Fruit fly (Drosophila melanogaster) whole organism, embryonic: Measurements from ENCODE around the gene brun.

Experiments
- Abd-B ChIP-seq: fragments of 200-800 bp; sonication (Bioruptor generic); optimal IDR thresholded peaks from 2 replicates; lab custom pipeline; 2018; ENCODE audit warnings: missing biosample characterization, mild to moderate bottlenecking, missing genetic modification characterization, moderate library complexity
- Bteb2 ChIP-seq: fragments of 200-800 bp; sonication (Bioruptor generic); optimal IDR thresholded peaks from 2 replicates; lab custom pipeline; 2016; ENCODE audit warnings: missing biosample characterization, missing genetic modification characterization
- CG10431 ChIP-seq: fragments of 200-800 bp; sonication (Bioruptor generic); optimal IDR thresholded peaks from 3 replicates; lab custom pipeline; 2018; ENCODE audit warnings: missing biosample characterization, mild to moderate bottlenecking, missing genetic modification characterization
- CG10654 ChIP-seq: fragments of 200-800 bp; sonication (Bioruptor generic); optimal IDR thresholded peaks from 2 replicates; lab custom pipeline; 2016; ENCODE audit warnings: missing biosample characterization, missing genetic modification characterization
- CG11456 ChIP-seq: fragments of 200-800 bp; sonication (Bioruptor generic); IDR thresholded peaks from 3 replicates; pipeline ENCODE4 v1.3.6; 2022; ENCODE audit warnings: missing biosample characterization, missing genetic modification characterization
- CG11696 ChIP-seq: fragments of 200-800 bp; sonication (Bioruptor generic); IDR thresholded peaks from 2 replicates; pipeline ENCODE4 v1.3.6; 2022; ENCODE audit warnings: missing biosample characterization, missing genetic modification characterization
- CG12236 ChIP-seq: fragments of 200-800 bp; sonication (Bioruptor generic); optimal IDR thresholded peaks from 2 replicates; lab custom pipeline; 2016; ENCODE audit warnings: missing biosample characterization, missing genetic modification characterization
- CG12744 ChIP-seq: fragments of 200-800 bp; sonication (Bioruptor generic); optimal IDR thresholded peaks from 2 replicates; lab custom pipeline; 2016; ENCODE audit warnings: missing biosample characterization, missing genetic modification characterization
- CG13123 ChIP-seq: fragments of 200-800 bp; sonication (Bioruptor generic); optimal IDR thresholded peaks from 2 replicates; lab custom pipeline; 2016; ENCODE audit warnings: missing biosample characterization, missing genetic modification characterization
- CG14014 ChIP-seq: fragments of 200-800 bp; sonication (Bioruptor generic); IDR thresholded peaks from 2 replicates; pipeline ENCODE4 v1.3.6; 2022; ENCODE audit warnings: missing biosample characterization, missing genetic modification characterization
- CG14441 ChIP-seq: fragments of 200-800 bp; sonication (Bioruptor generic); IDR thresholded peaks from 2 replicates; pipeline ENCODE4 v1.3.6; 2022; ENCODE audit warnings: missing biosample characterization, missing genetic modification characterization
- CG15696 ChIP-seq: fragments of 200-800 bp; sonication (Bioruptor generic); optimal IDR thresholded peaks from 2 replicates; lab custom pipeline; 2019; ENCODE audit warnings: missing biosample characterization, mild to moderate bottlenecking, missing genetic modification characterization, moderate library complexity
- CG1603 ChIP-seq: fragments of 200-800 bp; sonication (Bioruptor generic); optimal IDR thresholded peaks from 2 replicates; lab custom pipeline; 2019; ENCODE audit warnings: missing biosample characterization, mild to moderate bottlenecking, missing genetic modification characterization, moderate library complexity
- CG1647 ChIP-seq: fragments of 200-800 bp; sonication (Bioruptor generic); optimal IDR thresholded peaks from 3 replicates; lab custom pipeline; 2016; ENCODE audit warnings: missing biosample characterization, missing genetic modification characterization
- CG17328 ChIP-seq: fragments of 200-800 bp; sonication (Bioruptor generic); IDR thresholded peaks from 2 replicates; pipeline ENCODE4 v1.3.6; 2022; ENCODE audit warnings: missing biosample characterization, missing genetic modification characterization
- CG17829 ChIP-seq: fragments of 200-800 bp; optimal IDR thresholded peaks from 2 replicates; lab custom pipeline; 2019; ENCODE audit warnings: missing biosample characterization, mild to moderate bottlenecking, missing genetic modification characterization, moderate library complexity
- CG17912 ChIP-seq: fragments of 200-800 bp; sonication (Bioruptor generic); optimal IDR thresholded peaks from 2 replicates; lab custom pipeline; 2018; ENCODE audit warnings: missing biosample characterization, mild to moderate bottlenecking, missing genetic modification characterization
- CG18764 ChIP-seq: fragments of 200-800 bp; sonication (Bioruptor generic); optimal IDR thresholded peaks from 3 replicates; lab custom pipeline; 2016; ENCODE audit warnings: missing biosample characterization, missing genetic modification characterization
- CG2116 ChIP-seq: fragments of 200-800 bp; sonication (Bioruptor generic); optimal IDR thresholded peaks from 3 replicates; lab custom pipeline; 2018; ENCODE audit warnings: missing biosample characterization, mild to moderate bottlenecking, missing genetic modification characterization
- CG2712 ChIP-seq: fragments of 200-800 bp; optimal IDR thresholded peaks from 3 replicates; lab custom pipeline; 2019; ENCODE audit warnings: missing biosample characterization, mild to moderate bottlenecking, missing genetic modification characterization, moderate library complexity
- CG32532 ChIP-seq: fragments of 200-800 bp; sonication (Bioruptor generic); IDR thresholded peaks from 2 replicates; pipeline ENCODE4 v1.3.6; 2022; ENCODE audit warnings: missing biosample characterization, missing genetic modification characterization
- CG3281 ChIP-seq: fragments of 200-800 bp; sonication (Bioruptor generic); optimal IDR thresholded peaks from 3 replicates; lab custom pipeline; 2017; ENCODE audit warnings: missing biosample characterization, mild to moderate bottlenecking, missing genetic modification characterization
- CG34422 ChIP-seq: fragments of 200-800 bp; sonication (Bioruptor generic); IDR thresholded peaks from 3 replicates; pipeline ENCODE4 v1.3.6; 2022; ENCODE audit warnings: missing biosample characterization, missing genetic modification characterization
- CG4820 ChIP-seq: fragments of 200-800 bp; sonication (Bioruptor generic); optimal IDR thresholded peaks from 3 replicates; lab custom pipeline; 2016; ENCODE audit warnings: missing biosample characterization, missing genetic modification characterization
- CG9817 ChIP-seq: fragments of 200-800 bp; sonication (Bioruptor generic); optimal IDR thresholded peaks from 2 replicates; lab custom pipeline; 2018; ENCODE audit warnings: missing biosample characterization, mild to moderate bottlenecking, missing genetic modification characterization, moderate library complexity
- CTCF ChIP-seq: fragments of 200-800 bp; sonication (Bioruptor generic); optimal IDR thresholded peaks from 2 replicates; lab custom pipeline; 2017; ENCODE audit warnings: missing biosample characterization, mild to moderate bottlenecking, missing genetic modification characterization, moderate library complexity
- Camta ChIP-seq: fragments of 200-800 bp; sonication (Bioruptor generic); optimal IDR thresholded peaks from 2 replicates; lab custom pipeline; 2016; ENCODE audit warnings: missing biosample characterization, missing genetic modification characterization
- CoRest ChIP-seq: fragments of 200-800 bp; sonication (Bioruptor generic); optimal IDR thresholded peaks from 3 replicates; lab custom pipeline; 2018; ENCODE audit warnings: missing biosample characterization, mild to moderate bottlenecking, missing genetic modification characterization, moderate library complexity
- CrebB ChIP-seq: fragments of 200-800 bp; sonication (Bioruptor generic); optimal IDR thresholded peaks from 3 replicates; lab custom pipeline; 2018; ENCODE audit warnings: missing biosample characterization, mild to moderate bottlenecking, missing genetic modification characterization
- GATAe ChIP-seq: fragments of 200-800 bp; sonication (Bioruptor generic); conservative IDR thresholded peaks from 2 replicates; pipeline ENCODE4 v1.3.6; 2022; ENCODE audit warnings: missing biosample characterization, missing genetic modification characterization
- MBD-R2 ChIP-seq: fragments of 200-800 bp; sonication (Bioruptor generic); IDR thresholded peaks from 2 replicates; pipeline ENCODE4 v1.3.6; 2022; ENCODE audit warnings: missing biosample characterization, missing genetic modification characterization
- Mes4 ChIP-seq: fragments of 200-800 bp; sonication (Bioruptor generic); optimal IDR thresholded peaks from 2 replicates; lab custom pipeline; 2016; ENCODE audit warnings: missing biosample characterization, missing genetic modification characterization
- Side ChIP-seq: fragments of 200-800 bp; sonication (Bioruptor generic); optimal IDR thresholded peaks from 2 replicates; lab custom pipeline; 2016; ENCODE audit warnings: missing biosample characterization, missing genetic modification characterization
- Six4 ChIP-seq: fragments of 200-800 bp; sonication (Bioruptor generic); optimal IDR thresholded peaks from 2 replicates; lab custom pipeline; 2016; ENCODE audit warnings: missing biosample characterization, missing genetic modification characterization
- ac ChIP-seq: fragments of 200-800 bp; sonication (Bioruptor generic); optimal IDR thresholded peaks from 3 replicates; lab custom pipeline; 2017; ENCODE audit warnings: missing biosample characterization, mild to moderate bottlenecking, missing genetic modification characterization
- cas ChIP-seq: fragments of 200-800 bp; sonication (Bioruptor generic); IDR thresholded peaks from 2 replicates; pipeline ENCODE4 v1.3.6; 2022; ENCODE audit warnings: missing biosample characterization, missing genetic modification characterization
- cwo ChIP-seq: fragments of 200-800 bp; sonication (Bioruptor generic); optimal IDR thresholded peaks from 3 replicates; lab custom pipeline; 2017; ENCODE audit warnings: missing biosample characterization, missing genetic modification characterization, mild to moderate bottlenecking, moderate library complexity, missing genetic modification reagents
- dan ChIP-seq: fragments of 200-800 bp; sonication (Bioruptor generic); IDR thresholded peaks from 2 replicates; pipeline ENCODE4 v1.3.6; 2022; ENCODE audit warnings: missing biosample characterization, missing genetic modification characterization
- emc ChIP-seq: fragments of 200-800 bp; sonication (Bioruptor generic); optimal IDR thresholded peaks from 2 replicates; lab custom pipeline; 2016; ENCODE audit warnings: missing biosample characterization, missing genetic modification characterization
- en ChIP-seq: fragments of 200-800 bp; sonication (Bioruptor generic); optimal IDR thresholded peaks from 2 replicates; lab custom pipeline; 2016; ENCODE audit warnings: missing biosample characterization, missing genetic modification characterization
- eve ChIP-seq, 2 experiments: fragments of >200 bp; optimal IDR thresholded peaks; 2 replicates each; lab custom pipeline; 2017; ENCODE audit warnings: missing biosample characterization in 2 of 2, missing genetic modification characterization in 2 of 2
- gt ChIP-seq: fragments of 200-800 bp; sonication (Bioruptor generic); IDR thresholded peaks from 2 replicates; pipeline ENCODE4 v1.3.6; 2022; ENCODE audit warnings: missing biosample characterization, missing genetic modification characterization
- her ChIP-seq: fragments of 200-800 bp; sonication (Bioruptor generic); optimal IDR thresholded peaks from 2 replicates; lab custom pipeline; 2016; ENCODE audit warnings: missing biosample characterization, missing genetic modification characterization
- jumu ChIP-seq: fragments of 200-800 bp; sonication (Bioruptor generic); optimal IDR thresholded peaks from 3 replicates; lab custom pipeline; 2016; ENCODE audit warnings: missing biosample characterization, missing genetic modification characterization
- klu ChIP-seq: fragments of 200-800 bp; sonication (Bioruptor generic); IDR thresholded peaks from 2 replicates; pipeline ENCODE4 v1.3.6; 2022; ENCODE audit warnings: missing biosample characterization, missing genetic modification characterization
- mam ChIP-seq: fragments of 200-800 bp; sonication (Bioruptor generic); optimal IDR thresholded peaks from 3 replicates; lab custom pipeline; 2016; ENCODE audit warnings: missing biosample characterization, missing genetic modification characterization
- onecut ChIP-seq: fragments of 200-800 bp; sonication (Bioruptor generic); IDR thresholded peaks from 2 replicates; pipeline ENCODE4 v1.3.6; 2022; ENCODE audit warnings: missing biosample characterization, missing genetic modification characterization
- psq ChIP-seq: fragments of 200-800 bp; sonication (Bioruptor generic); optimal IDR thresholded peaks from 2 replicates; lab custom pipeline; 2017; ENCODE audit warnings: missing biosample characterization, missing genetic modification characterization
- pum ChIP-seq: fragments of 200-800 bp; sonication (Bioruptor generic); optimal IDR thresholded peaks from 2 replicates; lab custom pipeline; 2016; ENCODE audit warnings: missing biosample characterization, missing genetic modification characterization
- row ChIP-seq: fragments of 200-800 bp; sonication (Bioruptor generic); IDR thresholded peaks from 3 replicates; pipeline ENCODE4 v1.3.6; 2022; ENCODE audit warnings: missing biosample characterization, missing genetic modification characterization
- sisA ChIP-seq: fragments of 200-800 bp; sonication (Bioruptor generic); IDR thresholded peaks from 2 replicates; pipeline ENCODE4 v1.3.6; 2022; ENCODE audit warnings: missing biosample characterization, missing genetic modification characterization
- tll ChIP-seq, 2 experiments: fragments of 200-800 bp in 1 of 2; fragments of >200 bp in 1 of 2; sonication (Bioruptor generic) in 1 of 2; optimal IDR thresholded peaks; 2 replicates each; lab custom pipeline; 2017 to 2019; ENCODE audit warnings: missing biosample characterization in 2 of 2, missing genetic modification characterization in 2 of 2, mild to moderate bottlenecking in 1 of 2, moderate library complexity in 1 of 2
- wek ChIP-seq: fragments of 200-800 bp; sonication (Bioruptor generic); optimal IDR thresholded peaks from 3 replicates; lab custom pipeline; 2018; ENCODE audit warnings: missing biosample characterization, mild to moderate bottlenecking, missing genetic modification characterization, moderate library complexity

The brun gene

DNA sequence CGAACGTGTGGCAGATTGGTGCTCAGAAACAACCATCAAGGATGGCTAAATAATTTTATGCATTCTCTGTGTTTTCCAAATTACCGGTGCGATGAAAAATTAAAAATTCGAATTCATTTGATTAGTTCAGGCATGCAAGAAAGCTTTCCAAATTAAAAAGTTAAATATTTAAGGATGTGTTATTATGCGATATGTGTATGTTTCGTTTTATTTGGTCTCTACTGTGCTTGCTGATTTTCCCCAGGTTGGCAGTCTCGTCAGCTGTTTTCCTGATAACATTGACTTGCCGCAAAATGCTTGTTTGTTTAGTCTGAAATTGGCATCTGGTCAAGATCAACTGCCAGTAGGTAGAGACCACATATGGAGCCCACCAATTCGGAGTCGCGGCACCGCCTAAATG, 6.1 kb downstream of the brun start, which contains the start of gene CG2611 (continued):
- TF ChIP-seq cas (GFP tag; lab: Robert Waterston, UW) = no peak
- TF ChIP-seq CG4820 (GFP tag; lab: Kevin White, UChicago) = peak; percentile 37
- TF ChIP-seq Abd-B (GFP tag; lab: Kevin White, UChicago) = no peak
- TF ChIP-seq CG12744 (GFP tag; lab: Kevin White, UChicago) = peak; percentile 22
- peak; percentile 28 for TF ChIP-seq Six4 (GFP tag; lab: Kevin White, UChicago)
- TF ChIP-seq cwo = peak; percentile 16
- TF ChIP-seq CG17328 (GFP tag; lab: Robert Waterston, UW) = peak; percentile 52
- peak; percentile 66 for TF ChIP-seq GATAe
- peak; percentile 53; the same call in 1 of the 3 replicates for TF ChIP-seq CG11456 (GFP tag; lab: Robert Waterston, UW)
- peak; percentile 31 for TF ChIP-seq Camta (GFP tag; lab: Kevin White, UChicago)
- TF ChIP-seq MBD-R2 (GFP tag; lab: Robert Waterston, UW) = peak; percentile 97
- TF ChIP-seq dan (GFP tag; lab: Robert Waterston, UW) = no peak
- peak; percentile 23 for TF ChIP-seq en (GFP tag; lab: Kevin White, UChicago)
- TF ChIP-seq CG15696 = peak; percentile 37
- TF ChIP-seq CG12236 = peak; percentile 24
- peak; percentile 52 for TF ChIP-seq Mes4 (GFP tag; lab: Kevin White, UChicago)
- TF ChIP-seq CG18764 (GFP tag; lab: Kevin White, UChicago) = peak; percentile 1
- TF ChIP-seq CG3281 (GFP tag; lab: Kevin White, UChicago) = peak; percentile 55
- peak; percentile 31 for TF ChIP-seq Side (GFP tag; lab: Kevin White, UChicago)
- peak; percentile 28; the same call in 1 of the 2 replicates for TF ChIP-seq onecut (GFP tag; lab: Robert Waterston, UW)
- TF ChIP-seq jumu = peak; percentile 57
- TF ChIP-seq mam = peak; percentile 59
- TF ChIP-seq CG10431 (GFP tag; lab: Kevin White, UChicago) = no peak
- TF ChIP-seq CG32532 (GFP tag; lab: Robert Waterston, UW) = peak; percentile 60
- TF ChIP-seq CG9817 (tag; lab: Kevin White, UChicago) = peak; percentile 34
- peak; percentile 40 for TF ChIP-seq CG1647 (GFP tag; lab: Kevin White, UChicago)
- TF ChIP-seq CG17912 (GFP tag; lab: Kevin White, UChicago) = no peak
- TF ChIP-seq CTCF = no peak
- TF ChIP-seq pum (GFP tag; lab: Kevin White, UChicago) = peak; percentile 50
- TF ChIP-seq CG1603 = peak; percentile 66
- no peak for TF ChIP-seq gt (GFP tag; lab: Robert Waterston, UW)
- TF ChIP-seq CG14441 (GFP tag; lab: Robert Waterston, UW) = peak; percentile 67
- peak; percentile 60 for TF ChIP-seq CG14014 (GFP tag; lab: Robert Waterston, UW)
- no peak for TF ChIP-seq CG11696 (GFP tag; lab: Robert Waterston, UW)
- TF ChIP-seq CG17829 (tag; lab: Kevin White, UChicago) = peak; percentile 26
- TF ChIP-seq tll (GFP tag; optimal IDR thresholded peaks at IDR 0.05; lab: Kevin White, UChicago) = peak in 1 of 2 experiments; percentile 87
- TF ChIP-seq Bteb2 (GFP tag; lab: Kevin White, UChicago) = peak; percentile 3
- peak; percentile 44 for TF ChIP-seq CG10654 (GFP tag; lab: Kevin White, UChicago)
- peak; percentile 75; the same call in 2 of the 3 replicates for TF ChIP-seq CG34422
- TF ChIP-seq CrebB (tag; lab: Kevin White, UChicago) = peak; percentile 9
- peak; percentile 52 for TF ChIP-seq sisA
- no peak for TF ChIP-seq klu
- no peak for TF ChIP-seq wek (GFP tag; lab: Kevin White, UChicago)
- TF ChIP-seq her (GFP tag; lab: Kevin White, UChicago) = peak; percentile 29
- peak; percentile 57 for TF ChIP-seq CG2712 (tag; lab: Kevin White, UChicago)
- TF ChIP-seq CoRest (tag; lab: Kevin White, UChicago) = peak; percentile 51
- no peak for TF ChIP-seq psq (GFP tag; lab: Kevin White, UChicago)
- TF ChIP-seq CG2116 (GFP tag; lab: Kevin White, UChicago) = peak; percentile 19
- no peak for TF ChIP-seq emc (GFP tag; lab: Kevin White, UChicago)
- TF ChIP-seq row = peak; percentile 92
- no peak for TF ChIP-seq eve (GFP tag; optimal IDR thresholded peaks at IDR 0.05; lab: Kevin White, UChicago)
- peak; percentile 28 for TF ChIP-seq CG13123 (GFP tag; lab: Kevin White, UChicago)
- no peak for TF ChIP-seq ac (GFP tag; lab: Kevin White, UChicago)
